Fruit fly (Drosophila melanogaster) whole organism, embryonic: ENCODE results near the gene Prx3.

ENCODE experiments used
- CG10979 ChIP-seq: fragments of 200-800 bp; sonication (Bioruptor generic); optimal IDR thresholded peaks from 2 replicates; lab custom pipeline; 2018; ENCODE audit warnings: missing biosample characterization, mild to moderate bottlenecking, missing genetic modification characterization, moderate library complexity
- CG11093 ChIP-seq: fragments of 200-800 bp; sonication (Bioruptor generic); IDR thresholded peaks from 3 replicates; pipeline ENCODE4 v1.3.6; 2022; ENCODE audit warnings: missing biosample characterization, missing genetic modification characterization
- CG11504 ChIP-seq: fragments of 200-800 bp; sonication (Bioruptor generic); optimal IDR thresholded peaks from 3 replicates; lab custom pipeline; 2019; ENCODE audit warnings: missing biosample characterization, mild to moderate bottlenecking, missing genetic modification characterization, moderate library complexity
- CG13123 ChIP-seq: fragments of 200-800 bp; sonication (Bioruptor generic); optimal IDR thresholded peaks from 2 replicates; lab custom pipeline; 2016; ENCODE audit warnings: missing biosample characterization, missing genetic modification characterization
- CG15601 ChIP-seq: fragments of 200-800 bp; sonication (Bioruptor generic); optimal IDR thresholded peaks from 3 replicates; lab custom pipeline; 2019; ENCODE audit warnings: missing biosample characterization, mild to moderate bottlenecking, missing genetic modification characterization, moderate library complexity
- CG17802 ChIP-seq: fragments of 200-800 bp; sonication (Bioruptor generic); optimal IDR thresholded peaks from 2 replicates; lab custom pipeline; 2018; ENCODE audit warnings: missing biosample characterization, mild to moderate bottlenecking, missing genetic modification characterization, moderate library complexity
- CG17912 ChIP-seq: fragments of 200-800 bp; sonication (Bioruptor generic); optimal IDR thresholded peaks from 2 replicates; lab custom pipeline; 2018; ENCODE audit warnings: missing biosample characterization, mild to moderate bottlenecking, missing genetic modification characterization
- CG18011 ChIP-seq: fragments of 200-800 bp; sonication (Bioruptor generic); optimal IDR thresholded peaks from 2 replicates; lab custom pipeline; 2017; ENCODE audit warnings: missing biosample characterization, missing genetic modification characterization, mild to moderate bottlenecking, moderate library complexity, missing genotype
- CG18476 ChIP-seq: fragments of 200-800 bp; sonication (Bioruptor generic); optimal IDR thresholded peaks from 2 replicates; lab custom pipeline; 2016; ENCODE audit warnings: missing biosample characterization, mild to moderate bottlenecking, missing genetic modification characterization
- CG2116 ChIP-seq: fragments of 200-800 bp; sonication (Bioruptor generic); optimal IDR thresholded peaks from 3 replicates; lab custom pipeline; 2018; ENCODE audit warnings: missing biosample characterization, mild to moderate bottlenecking, missing genetic modification characterization
- CG32772 ChIP-seq: fragments of 200-800 bp; sonication (Bioruptor generic); IDR thresholded peaks from 2 replicates; pipeline ENCODE4 v1.3.6; 2022; ENCODE audit warnings: missing biosample characterization, missing genetic modification characterization
- CG43689 ChIP-seq: fragments of 200-800 bp; sonication (Bioruptor generic); IDR thresholded peaks from 2 replicates; pipeline ENCODE4 v1.3.6; 2022; ENCODE audit warnings: missing biosample characterization, missing genetic modification characterization
- CG4617 ChIP-seq: fragments of 200-800 bp; sonication (Bioruptor generic); optimal IDR thresholded peaks from 3 replicates; lab custom pipeline; 2016; ENCODE audit warnings: missing biosample characterization, missing genetic modification characterization, borderline replicate concordance
- CG6272 ChIP-seq: fragments of 200-800 bp; sonication (Bioruptor generic); IDR thresholded peaks from 2 replicates; pipeline ENCODE4 v1.3.6; 2022; ENCODE audit warnings: missing biosample characterization, missing genetic modification characterization
- CG7745 ChIP-seq: fragments of 200-800 bp; sonication (Bioruptor generic); optimal IDR thresholded peaks from 2 replicates; lab custom pipeline; 2018; ENCODE audit warnings: missing biosample characterization, mild to moderate bottlenecking, missing genetic modification characterization, moderate library complexity
- CG7839 ChIP-seq: fragments of 200-800 bp; sonication (Bioruptor generic); optimal IDR thresholded peaks from 3 replicates; lab custom pipeline; 2018; ENCODE audit warnings: missing biosample characterization, mild to moderate bottlenecking, missing genetic modification characterization, moderate library complexity
- CG7928 ChIP-seq: fragments of 200-800 bp; sonication (Bioruptor generic); optimal IDR thresholded peaks from 2 replicates; lab custom pipeline; 2017; ENCODE audit warnings: missing biosample characterization, mild to moderate bottlenecking, missing genetic modification characterization
- CG8765 ChIP-seq: fragments of 200-800 bp; sonication (Bioruptor generic); IDR thresholded peaks from 2 replicates; pipeline ENCODE4 v1.3.6; 2022; ENCODE audit warnings: missing biosample characterization, missing genetic modification characterization
- CG9932 ChIP-seq: fragments of 200-800 bp; sonication (Bioruptor generic); IDR thresholded peaks from 2 replicates; pipeline ENCODE4 v1.3.6; 2022; ENCODE audit warnings: missing biosample characterization, missing genetic modification characterization
- D19A ChIP-seq: fragments of 200-800 bp; optimal IDR thresholded peaks from 3 replicates; lab custom pipeline; 2019; ENCODE audit warnings: missing biosample characterization, mild to moderate bottlenecking, missing genetic modification characterization, moderate library complexity
- Dip2 ChIP-seq: fragments of 200-800 bp; sonication (Bioruptor generic); IDR thresholded peaks from 2 replicates; pipeline ENCODE4 v1.3.6; 2022; ENCODE audit warnings: missing biosample characterization, missing genetic modification characterization
- HLH3B ChIP-seq: fragments of 200-800 bp; sonication (Bioruptor generic); IDR thresholded peaks from 2 replicates; pipeline ENCODE4 v1.3.6; 2022; ENCODE audit warnings: missing biosample characterization, missing genetic modification characterization
- Hand ChIP-seq: fragments of 200-800 bp; sonication (Bioruptor generic); optimal IDR thresholded peaks from 2 replicates; lab custom pipeline; 2017; ENCODE audit warnings: mild to moderate bottlenecking, missing biosample characterization, missing genetic modification reagents, missing genetic modification characterization
- Mrtf ChIP-seq: fragments of 200-800 bp; sonication (Bioruptor generic); IDR thresholded peaks from 3 replicates; pipeline ENCODE4 v1.3.6; 2022; ENCODE audit warnings: missing biosample characterization, missing genetic modification characterization
- Optix ChIP-seq: fragments of 200-800 bp; sonication (Bioruptor generic); IDR thresholded peaks from 3 replicates; pipeline ENCODE4 v1.3.6; 2022; ENCODE audit warnings: missing biosample characterization, missing genetic modification characterization
- PHDP ChIP-seq: fragments of 200-800 bp; sonication (Bioruptor generic); optimal IDR thresholded peaks from 3 replicates; lab custom pipeline; 2018; ENCODE audit warnings: missing biosample characterization, mild to moderate bottlenecking, missing genetic modification characterization, moderate library complexity
- Poxn ChIP-seq: fragments of 200-800 bp; sonication (Bioruptor generic); IDR thresholded peaks from 2 replicates; pipeline ENCODE4 v1.3.6; 2022; ENCODE audit warnings: missing biosample characterization, missing genetic modification characterization
- Sin3A ChIP-seq: fragments of >200 bp; optimal IDR thresholded peaks from 2 replicates; lab custom pipeline; 2018
- Usf ChIP-seq: fragments of 200-800 bp; sonication (Bioruptor generic); optimal IDR thresholded peaks from 2 replicates; lab custom pipeline; 2017; ENCODE audit warnings: missing genotype, missing biosample characterization, missing genetic modification characterization
- Xrp1 ChIP-seq: fragments of 200-800 bp; sonication (Bioruptor generic); IDR thresholded peaks from 2 replicates; pipeline ENCODE4 v1.3.6; 2022; ENCODE audit warnings: missing biosample characterization, missing genetic modification characterization
- al ChIP-seq: fragments of 200-800 bp; sonication (Bioruptor generic); IDR thresholded peaks from 2 replicates; pipeline ENCODE4 v1.3.6; 2022; ENCODE audit warnings: missing biosample characterization, missing genetic modification characterization
- ato ChIP-seq: fragments of 200-800 bp; sonication (Bioruptor generic); IDR thresholded peaks from 2 replicates; pipeline ENCODE4 v1.3.6; 2022; ENCODE audit warnings: missing biosample characterization, missing genetic modification characterization; ENCODE audit not compliant: partially characterized antibody
- bsh ChIP-seq, 2 experiments: fragments of 200-800 bp; sonication (Bioruptor generic); optimal IDR thresholded peaks; 2 replicates each; lab custom pipeline; 2017 to 2018; ENCODE audit warnings: mild to moderate bottlenecking in 2 of 2, missing biosample characterization in 2 of 2, missing genetic modification characterization in 2 of 2, moderate library complexity in 1 of 2
- chif ChIP-seq, 2 experiments: fragments of 200-800 bp; sonication (Bioruptor generic); optimal IDR thresholded peaks; 3 replicates each; lab custom pipeline; 2016; ENCODE audit warnings: missing biosample characterization in 2 of 2, missing genetic modification characterization in 2 of 2
- dysf ChIP-seq: fragments of 200-800 bp; sonication (Bioruptor generic); IDR thresholded peaks from 3 replicates; pipeline ENCODE4 v1.3.6; 2022; ENCODE audit warnings: missing biosample characterization, missing genetic modification characterization
- grn ChIP-seq: fragments of 200-800 bp; sonication (Bioruptor generic); optimal IDR thresholded peaks from 3 replicates; lab custom pipeline; 2017; ENCODE audit warnings: missing biosample characterization, missing genetic modification characterization
- hbn ChIP-seq: fragments of 200-800 bp; sonication (Bioruptor generic); IDR thresholded peaks from 2 replicates; pipeline ENCODE4 v1.3.6; 2022; ENCODE audit warnings: missing biosample characterization, missing genetic modification characterization; ENCODE audit not compliant: partially characterized antibody
- insv ChIP-seq, 2 experiments: fragments of 200-800 bp; sonication (Bioruptor generic); optimal IDR thresholded peaks; 3 replicates each; lab custom pipeline; 2016 to 2018; ENCODE audit warnings: missing biosample characterization in 2 of 2, missing genetic modification characterization in 2 of 2
- lab ChIP-seq: fragments of 200-800 bp; sonication (Bioruptor generic); optimal IDR thresholded peaks from 3 replicates; lab custom pipeline; 2017; ENCODE audit warnings: missing biosample characterization, missing genetic modification characterization, mild to moderate bottlenecking, moderate library complexity, missing genetic modification reagents
- lilli ChIP-seq: fragments of 200-800 bp; sonication (Bioruptor generic); optimal IDR thresholded peaks from 3 replicates; lab custom pipeline; 2016; ENCODE audit warnings: missing biosample characterization, missing genetic modification characterization
- luna ChIP-seq: fragments of 200-800 bp; sonication (Bioruptor generic); optimal IDR thresholded peaks from 2 replicates; lab custom pipeline; 2016; ENCODE audit warnings: missing biosample characterization, missing genetic modification characterization
- nmo ChIP-seq: fragments of 200-800 bp; sonication (Bioruptor generic); optimal IDR thresholded peaks from 2 replicates; lab custom pipeline; 2018; ENCODE audit warnings: missing biosample characterization, mild to moderate bottlenecking, missing genetic modification characterization, moderate library complexity
- prd ChIP-seq, 3 experiments: fragments of >200 bp in 2 of 3; fragments of 200-800 bp in 1 of 3; sonication (Bioruptor generic) in 1 of 3; optimal IDR thresholded peaks in 2 of 3; IDR thresholded peaks in 1 of 3; 2 replicates in 2 of 3; 3 replicates in 1 of 3; pipeline versions ENCODE4 v1.3.6 to Lab custom; 2017 to 2022; ENCODE audit warnings: missing biosample characterization in 1 of 3, missing genetic modification characterization in 1 of 3
- sna ChIP-seq: fragments of 200-800 bp; sonication (Bioruptor generic); IDR thresholded peaks from 2 replicates; pipeline ENCODE4 v1.3.6; 2022; ENCODE audit warnings: missing biosample characterization, missing genetic modification characterization; ENCODE audit not compliant: partially characterized antibody
- tin ChIP-seq: fragments of 200-800 bp; sonication (Bioruptor generic); optimal IDR thresholded peaks from 3 replicates; lab custom pipeline; 2016; ENCODE audit warnings: missing biosample characterization, missing genetic modification characterization
- tio ChIP-seq: fragments of 200-800 bp; sonication (Bioruptor generic); optimal IDR thresholded peaks from 2 replicates; lab custom pipeline; 2017; ENCODE audit warnings: missing biosample characterization, missing genetic modification characterization, inconsistent platforms
- tup ChIP-seq: fragments of 200-800 bp; sonication (Bioruptor generic); optimal IDR thresholded peaks from 2 replicates; lab custom pipeline; 2016; ENCODE audit warnings: missing biosample characterization, mild to moderate bottlenecking, missing genetic modification characterization, moderate library complexity
- unc-4 ChIP-seq: fragments of 200-800 bp; sonication (Bioruptor generic); IDR thresholded peaks from 2 replicates; pipeline ENCODE4 v1.3.6; 2022; ENCODE audit warnings: missing biosample characterization, missing genetic modification characterization; ENCODE audit not compliant: partially characterized antibody
- usp ChIP-seq: fragments of >200 bp; optimal IDR thresholded peaks from 2 replicates; lab custom pipeline; 2017; ENCODE audit warnings: missing biosample characterization, missing genetic modification characterization
- vfl ChIP-seq: fragments of 200-800 bp; sonication (Bioruptor generic); optimal IDR thresholded peaks from 2 replicates; lab custom pipeline; 2016; ENCODE audit warnings: missing biosample characterization, missing genetic modification characterization

The Prx3 gene

DNA sequence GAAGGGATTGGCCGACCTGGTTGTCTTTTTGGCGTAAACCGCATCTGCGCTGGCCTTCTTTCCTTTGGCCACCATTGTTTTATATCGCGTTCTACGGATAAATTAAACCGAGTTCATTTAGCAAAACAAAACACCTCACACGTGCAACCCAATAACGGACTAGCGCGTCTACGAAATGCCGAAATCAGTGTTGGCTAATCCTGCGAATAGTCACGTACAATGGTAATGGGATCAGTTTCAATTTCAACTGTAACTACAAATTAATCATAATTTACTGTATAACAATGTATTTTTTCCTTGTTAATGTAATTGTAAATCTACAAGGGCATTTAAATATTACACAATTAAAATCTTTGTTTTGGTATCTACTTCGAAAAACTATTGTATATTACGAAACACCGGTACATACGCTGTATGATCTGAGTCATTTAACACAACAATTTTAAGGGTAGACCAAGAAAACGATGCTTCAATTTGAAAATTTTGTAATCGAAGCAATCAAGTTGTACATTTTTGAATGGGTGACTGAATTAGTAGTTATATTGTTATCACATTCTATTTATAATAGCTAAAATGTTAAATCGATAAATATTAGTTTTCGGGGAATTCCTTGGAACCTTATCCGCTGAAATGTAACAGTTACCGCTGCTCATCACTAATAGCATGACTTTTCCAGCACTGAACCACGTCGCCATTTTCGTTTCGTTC, 6.4 kb downstream of the Prx3 start, which contains the start of gene SF1 (continued):
- TF ChIP-seq Mrtf (GFP tag; lab: Robert Waterston, UW), result no peak
- no peak for TF ChIP-seq CG8765
- no peak for TF ChIP-seq CG17802 (tag; lab: Kevin White, UChicago)
- TF ChIP-seq D19A (tag; lab: Kevin White, UChicago), result no peak
- TF ChIP-seq CG6272, result peak; percentile 5; the same call in 1 of the 2 replicates
- peak; percentile 19 for TF ChIP-seq CG2116 (GFP tag; lab: Kevin White, UChicago)
- no peak for TF ChIP-seq PHDP (tag; lab: Kevin White, UChicago)
- peak; percentile 5 for TF ChIP-seq CG18476 (GFP tag; lab: Kevin White, UChicago)
- TF ChIP-seq bsh (GFP tag; optimal IDR thresholded peaks at IDR 0.05; lab: Kevin White, UChicago), result no peak
- no peak for TF ChIP-seq luna (GFP tag; lab: Kevin White, UChicago)
- no peak for TF ChIP-seq hbn (GFP tag; lab: Robert Waterston, UW)
- peak; percentile 51 for TF ChIP-seq CG9932 (GFP tag; lab: Robert Waterston, UW)
- TF ChIP-seq unc-4, result no peak
- TF ChIP-seq prd (optimal IDR thresholded peaks at IDR 0.05; lab: Kevin White, UChicago), result no peak
- no peak for TF ChIP-seq prd (GFP tag; IDR thresholded peaks at IDR 0.05; lab: Robert Waterston, UW)
- no peak for TF ChIP-seq tup
- TF ChIP-seq CG17912, result no peak
- no peak for TF ChIP-seq HLH3B (GFP tag; lab: Robert Waterston, UW)
- TF ChIP-seq Hand, result no peak
- TF ChIP-seq CG18011 (GFP tag; lab: Kevin White, UChicago), result no peak
- TF ChIP-seq CG13123 (GFP tag; lab: Kevin White, UChicago), result no peak
- TF ChIP-seq CG11093 (GFP tag; lab: Robert Waterston, UW), result no peak
- no peak for TF ChIP-seq CG7745 (tag; lab: Kevin White, UChicago)
- no peak for TF ChIP-seq ato
- no peak for TF ChIP-seq Dip2 (GFP tag; lab: Robert Waterston, UW)
- TF ChIP-seq al (GFP tag; lab: Robert Waterston, UW), result no peak
- TF ChIP-seq CG7839 (tag; lab: Kevin White, UChicago), result no peak
- TF ChIP-seq tin (GFP tag; lab: Kevin White, UChicago), result peak; percentile 38
- no peak for TF ChIP-seq lab (GFP tag; lab: Kevin White, UChicago)
- peak; percentile 69 for TF ChIP-seq lilli (GFP tag; lab: Kevin White, UChicago)
- no peak for TF ChIP-seq CG43689 (GFP tag; lab: Robert Waterston, UW)
- TF ChIP-seq grn, result no peak
- peak; percentile 67 for TF ChIP-seq nmo
- TF ChIP-seq Poxn (GFP tag; lab: Robert Waterston, UW), result no peak
- TF ChIP-seq chif (GFP tag; optimal IDR thresholded peaks at IDR 0.05; lab: Kevin White, UChicago), result peak; percentile 22 to 45
- no peak for TF ChIP-seq tio (GFP tag; lab: Kevin White, UChicago)
- TF ChIP-seq Usf (GFP tag; lab: Kevin White, UChicago), result peak; percentile 38
- TF ChIP-seq Sin3A (lab: Kevin White, UChicago), result no peak
- TF ChIP-seq usp (GFP tag; lab: Kevin White, UChicago), result no peak
- no peak for TF ChIP-seq vfl (GFP tag; lab: Kevin White, UChicago)
- no peak for TF ChIP-seq insv (GFP tag; optimal IDR thresholded peaks at IDR 0.05; lab: Kevin White, UChicago)
- TF ChIP-seq CG32772, result no peak
- no peak for TF ChIP-seq CG10979 (tag; lab: Kevin White, UChicago)
- no peak for TF ChIP-seq CG4617 (GFP tag; lab: Kevin White, UChicago)
- TF ChIP-seq dysf (GFP tag; lab: Robert Waterston, UW), result no peak
- no peak for TF ChIP-seq Optix (GFP tag; lab: Robert Waterston, UW)
- no peak for TF ChIP-seq Xrp1 (GFP tag; lab: Robert Waterston, UW)
- no peak for TF ChIP-seq CG11504
- TF ChIP-seq CG7928 (GFP tag; lab: Kevin White, UChicago), result no peak
- no peak for TF ChIP-seq CG15601 (tag; lab: Kevin White, UChicago)
- TF ChIP-seq sna (GFP tag; lab: Robert Waterston, UW), result no peak
